Worm (Caenorhabditis elegans): ENCODE results near the gene cdc-48.2.

The cdc-48.2 gene

ce11 chrII:8187516-8187915 is 49.2 kb downstream of the cdc-48.2 start:
- no peak for TF ChIP-seq efl-1 (optimal IDR thresholded peaks at IDR 0.05)
- TF ChIP-seq efl-1 (GFP tag; optimal IDR thresholded peaks at IDR 0.05 in 1 of 2), result no peak
- TF ChIP-seq ces-1 (GFP tag; optimal IDR thresholded peaks at IDR 0.05), result no peak
- TF ChIP-seq ceh-88 (GFP tag; IDR thresholded peaks at IDR 0.05), result no peak
- no peak for TF ChIP-seq C34B4.2 (tag; optimal IDR thresholded peaks at IDR 0.05)
- TF ChIP-seq mep-1 (tag; optimal IDR thresholded peaks at IDR 0.05), result no peak
- no peak for TF ChIP-seq nhr-237 (tag; optimal IDR thresholded peaks at IDR 0.05)
- TF ChIP-seq lin-35 (GFP tag; optimal IDR thresholded peaks at IDR 0.05), result peak in 1 of 2 experiments; percentile 1
- no peak for TF ChIP-seq unc-98 (GFP tag; IDR thresholded peaks at IDR 0.05)
- TF ChIP-seq nhr-85 (tag), result peak; percentile 53
- no peak for TF ChIP-seq lin-15B (tag; optimal IDR thresholded peaks at IDR 0.05)
- no peak for TF ChIP-seq elt-3 (tag; optimal IDR thresholded peaks at IDR 0.05)
- no peak for TF ChIP-seq nhr-76 (tag; optimal IDR thresholded peaks at IDR 0.05)
- TF ChIP-seq tlp-1 (tag; optimal IDR thresholded peaks at IDR 0.05), result no peak
- no peak for TF ChIP-seq C16A3.4 (tag; optimal IDR thresholded peaks at IDR 0.05)
- TF ChIP-seq unc-130 (tag; optimal IDR thresholded peaks at IDR 0.05), result no peak
- no peak for TF ChIP-seq nhr-11 (tag; optimal IDR thresholded peaks at IDR 0.05)
- TF ChIP-seq nhr-84 (tag; optimal IDR thresholded peaks at IDR 0.05), result no peak
- TF ChIP-seq jun-1 (tag; optimal IDR thresholded peaks at IDR 0.05), result no peak
- TF ChIP-seq ztf-11 (tag; optimal IDR thresholded peaks at IDR 0.05), result no peak
- peak; percentile 5 for TF ChIP-seq aly-2 (tag; optimal IDR thresholded peaks at IDR 0.05)
- TF ChIP-seq nhr-71 (tag; optimal IDR thresholded peaks at IDR 0.05), result no peak
- TF ChIP-seq zag-1 (tag; optimal IDR thresholded peaks at IDR 0.05), result no peak
- TF ChIP-seq grh-1 (GFP tag; IDR thresholded peaks at IDR 0.05), result no peak

- TF ChIP-seq fkh-8 (tag; optimal IDR thresholded peaks at IDR 0.05) (peak; percentile 85), elt-2 (tag; optimal IDR thresholded peaks at IDR 0.05) (no peak)
Measured at ce11 chrII:8190455-8190854, 52.2 kb downstream of the cdc-48.2 start, which contains the start of gene T05C12.8. T05C12.8 (minus strand) TSS chrII:8190555.

Measured in whole organism, L1 larva.